Fruit fly (Drosophila melanogaster): Measurements from ENCODE around the gene CG43145.

Gene CG43145

dm6 chr2L:3737682-3738081 is 36.1 kb downstream of the CG43145 start (continued):
- TF ChIP-seq Met (GFP tag; optimal IDR thresholded peaks at IDR 0.05) = no peak
- no peak for TF ChIP-seq pdm3 (GFP tag; optimal IDR thresholded peaks at IDR 0.05)
- TF ChIP-seq CG8319 (GFP tag; optimal IDR thresholded peaks at IDR 0.05) = no peak
- no peak for TF ChIP-seq CG34406 (GFP tag; optimal IDR thresholded peaks at IDR 0.05)
- no peak for TF ChIP-seq Sox14 (GFP tag; optimal IDR thresholded peaks at IDR 0.05)
- TF ChIP-seq CG3919 (GFP tag; optimal IDR thresholded peaks at IDR 0.05) = no peak
- TF ChIP-seq Hr39 (GFP tag; optimal IDR thresholded peaks at IDR 0.05) = no peak
- no peak for TF ChIP-seq CG8632 (GFP tag; optimal IDR thresholded peaks at IDR 0.05)
- peak; percentile 31 for TF ChIP-seq achi (GFP tag; optimal IDR thresholded peaks at IDR 0.05)
- no peak for TF ChIP-seq CG31627 (GFP tag; optimal IDR thresholded peaks at IDR 0.05)
- peak in 1 of 2 experiments; percentile 1 for TF ChIP-seq salr (GFP tag; optimal IDR thresholded peaks at IDR 0.05)
- TF ChIP-seq Hr38 (GFP tag; optimal IDR thresholded peaks at IDR 0.05) = no peak

- TF ChIP-seq cyc (GFP tag; optimal IDR thresholded peaks at IDR 0.05) (no peak), Eip78C (GFP tag) (peak; percentile 14)
Observed at dm6 chr2L:3740443-3740842, 38.8 kb downstream of the CG43145 start.

dm6 chr2L:3748691-3749090 is 47.1 kb downstream of the CG43145 start:
- no peak for TF ChIP-seq CG7368 (GFP tag; optimal IDR thresholded peaks at IDR 0.05)
- no peak for TF ChIP-seq CG11902 (GFP tag; optimal IDR thresholded peaks at IDR 0.05)
- TF ChIP-seq Eip93F (GFP tag; optimal IDR thresholded peaks at IDR 0.05) = no peak
- TF ChIP-seq Ets96B (tag; optimal IDR thresholded peaks at IDR 0.05) = no peak
- TF ChIP-seq vri (GFP tag; optimal IDR thresholded peaks at IDR 0.05) = no peak
- TF ChIP-seq CG10669 (GFP tag; optimal IDR thresholded peaks at IDR 0.05) = no peak
- no peak for TF ChIP-seq Hr4 (GFP tag; optimal IDR thresholded peaks at IDR 0.05)
- TF ChIP-seq CG31627 (GFP tag; optimal IDR thresholded peaks at IDR 0.05) = no peak
- TF ChIP-seq Sox15 (GFP tag; optimal IDR thresholded peaks at IDR 0.05) = no peak
- TF ChIP-seq CG6276 (GFP tag; optimal IDR thresholded peaks at IDR 0.05) = no peak
- TF ChIP-seq topi (GFP tag; optimal IDR thresholded peaks at IDR 0.05) = peak; percentile 0
- no peak for TF ChIP-seq Ets21C (GFP tag; optimal IDR thresholded peaks at IDR 0.05)
- no peak for TF ChIP-seq Eip75B (GFP tag; optimal IDR thresholded peaks at IDR 0.05)
- no peak for TF ChIP-seq Blimp-1 (GFP tag; optimal IDR thresholded peaks at IDR 0.05)
- no peak for TF ChIP-seq CG32006 (GFP tag; optimal IDR thresholded peaks at IDR 0.05)
- TF ChIP-seq cyc (GFP tag; optimal IDR thresholded peaks at IDR 0.05) = no peak
- peak; percentile 33 for TF ChIP-seq CG3919 (GFP tag; optimal IDR thresholded peaks at IDR 0.05)
- TF ChIP-seq CG6792 (GFP tag; optimal IDR thresholded peaks at IDR 0.05) = no peak
- peak; percentile 32 for TF ChIP-seq svp (GFP tag)
- TF ChIP-seq CG8632 (GFP tag; optimal IDR thresholded peaks at IDR 0.05) = no peak
- 0 out of 3 replicates have a peak, but pooled peaks have one; percentile 50 for TF ChIP-seq CG6163 (GFP tag; IDR thresholded peaks at IDR 0.05)
- TF ChIP-seq salr (GFP tag; optimal IDR thresholded peaks at IDR 0.05) = no peak
- TF ChIP-seq ss (GFP tag; optimal IDR thresholded peaks at IDR 0.05) = no peak
- TF ChIP-seq CG34406 (GFP tag; optimal IDR thresholded peaks at IDR 0.05) = peak; percentile 11
- no peak for TF ChIP-seq CG15336 (GFP tag; IDR thresholded peaks at IDR 0.05)
- TF ChIP-seq fd85E (GFP tag; optimal IDR thresholded peaks at IDR 0.05) = no peak
- no peak for TF ChIP-seq CG1621 (tag; optimal IDR thresholded peaks at IDR 0.05)
- no peak for TF ChIP-seq pdm3 (GFP tag; optimal IDR thresholded peaks at IDR 0.05)
- no peak for TF ChIP-seq CG8319 (GFP tag; optimal IDR thresholded peaks at IDR 0.05)
- no peak for TF ChIP-seq spab (GFP tag; optimal IDR thresholded peaks at IDR 0.05)
- no peak for TF ChIP-seq Sox102F (GFP tag; optimal IDR thresholded peaks at IDR 0.05)
- TF ChIP-seq Gug (GFP tag; IDR thresholded peaks at IDR 0.05) = no peak
- no peak for TF ChIP-seq CG8119 (GFP tag; IDR thresholded peaks at IDR 0.05)
- TF ChIP-seq Sox14 (GFP tag; optimal IDR thresholded peaks at IDR 0.05) = no peak
- TF ChIP-seq eg (GFP tag; IDR thresholded peaks at IDR 0.05) = 0 out of 3 replicates have a peak, but pooled peaks have one; percentile 14
- TF ChIP-seq CG9139 (GFP tag; optimal IDR thresholded peaks at IDR 0.05) = peak; percentile 25
- no peak for TF ChIP-seq dsx (GFP tag; optimal IDR thresholded peaks at IDR 0.05; ENCODE audit: poor library complexity, severe bottlenecking)
- TF ChIP-seq net (GFP tag; optimal IDR thresholded peaks at IDR 0.05) = peak; percentile 28
- no peak for TF ChIP-seq CG10631 (GFP tag; optimal IDR thresholded peaks at IDR 0.05)
- TF ChIP-seq achi (GFP tag; optimal IDR thresholded peaks at IDR 0.05) = peak; percentile 55
- no peak for TF ChIP-seq CG6808 (GFP tag; optimal IDR thresholded peaks at IDR 0.05)
- TF ChIP-seq fkh (GFP tag; optimal IDR thresholded peaks at IDR 0.05) = no peak
- TF ChIP-seq acj6 (GFP tag; optimal IDR thresholded peaks at IDR 0.05) = peak; percentile 6
- TF ChIP-seq Eip78C (GFP tag) = no peak
